Fruit fly (Drosophila melanogaster) whole organism, embryonic: Measurements from ENCODE around the gene Oatp33Eb.

ENCODE experiments used
- Ada2b ChIP-seq: fragments of 200-800 bp; sonication (Bioruptor generic); IDR thresholded peaks from 2 replicates; pipeline ENCODE4 v1.3.6; 2022; ENCODE audit warnings: missing biosample characterization, missing genetic modification characterization
- BEAF-32 ChIP-seq: fragments of 200-800 bp; sonication (Bioruptor generic); optimal IDR thresholded peaks from 3 replicates; lab custom pipeline; 2017; ENCODE audit warnings: missing biosample characterization, missing genetic modification characterization, mild to moderate bottlenecking, moderate library complexity, missing genetic modification reagents
- CG10462 ChIP-seq: fragments of 200-800 bp; sonication (Bioruptor generic); optimal IDR thresholded peaks from 2 replicates; lab custom pipeline; 2016; ENCODE audit warnings: missing biosample characterization, missing genetic modification characterization
- CG11247 ChIP-seq: fragments of 200-800 bp; sonication (Bioruptor generic); IDR thresholded peaks from 2 replicates; pipeline ENCODE4 v1.3.6; 2022; ENCODE audit warnings: missing biosample characterization, missing genetic modification characterization
- CG13296 ChIP-seq: fragments of 200-800 bp; sonication (Bioruptor generic); optimal IDR thresholded peaks from 3 replicates; lab custom pipeline; 2018; ENCODE audit warnings: missing biosample characterization, mild to moderate bottlenecking, missing genetic modification characterization
- CG14441 ChIP-seq: fragments of 200-800 bp; sonication (Bioruptor generic); IDR thresholded peaks from 2 replicates; pipeline ENCODE4 v1.3.6; 2022; ENCODE audit warnings: missing biosample characterization, missing genetic modification characterization
- CG18476 ChIP-seq: fragments of 200-800 bp; sonication (Bioruptor generic); optimal IDR thresholded peaks from 2 replicates; lab custom pipeline; 2016; ENCODE audit warnings: missing biosample characterization, mild to moderate bottlenecking, missing genetic modification characterization
- CG2889 ChIP-seq: fragments of 200-800 bp; sonication (Bioruptor generic); IDR thresholded peaks from 3 replicates; pipeline ENCODE4 v1.3.6; 2022; ENCODE audit warnings: missing biosample characterization, missing genetic modification characterization
- CG31388 ChIP-seq: fragments of 200-800 bp; sonication (Bioruptor generic); optimal IDR thresholded peaks from 2 replicates; lab custom pipeline; 2016; ENCODE audit warnings: missing biosample characterization, missing genetic modification characterization
- CG6254 ChIP-seq: fragments of 200-800 bp; sonication (Bioruptor generic); optimal IDR thresholded peaks from 3 replicates; lab custom pipeline; 2017; ENCODE audit warnings: mild to moderate bottlenecking, missing biosample characterization, missing genetic modification reagents, missing genetic modification characterization
- CG7928 ChIP-seq: fragments of 200-800 bp; sonication (Bioruptor generic); optimal IDR thresholded peaks from 2 replicates; lab custom pipeline; 2017; ENCODE audit warnings: missing biosample characterization, mild to moderate bottlenecking, missing genetic modification characterization
- CG7963 ChIP-seq: fragments of 200-800 bp; sonication (Bioruptor generic); IDR thresholded peaks from 3 replicates; pipeline ENCODE4 v1.3.6; 2022; ENCODE audit warnings: missing biosample characterization, missing genetic modification characterization; ENCODE audit not compliant: partially characterized antibody
- CG7987 ChIP-seq: fragments of 200-800 bp; sonication (Bioruptor generic); optimal IDR thresholded peaks from 2 replicates; lab custom pipeline; 2018; ENCODE audit warnings: missing biosample characterization, mild to moderate bottlenecking, missing genetic modification characterization, moderate library complexity
- CG8359 ChIP-seq: fragments of 200-800 bp; sonication (Bioruptor generic); optimal IDR thresholded peaks from 2 replicates; lab custom pipeline; 2017; ENCODE audit warnings: missing biosample characterization, mild to moderate bottlenecking, missing genetic modification characterization, borderline replicate concordance
- CG9609 ChIP-seq: fragments of 200-800 bp; sonication (Bioruptor generic); optimal IDR thresholded peaks from 3 replicates; lab custom pipeline; 2016; ENCODE audit warnings: missing biosample characterization, missing genetic modification characterization
- CG9727 ChIP-seq: fragments of 200-800 bp; sonication (Bioruptor generic); optimal IDR thresholded peaks from 3 replicates; lab custom pipeline; 2017; ENCODE audit warnings: missing biosample characterization, mild to moderate bottlenecking, missing genetic modification characterization
- Dip2 ChIP-seq: fragments of 200-800 bp; sonication (Bioruptor generic); IDR thresholded peaks from 2 replicates; pipeline ENCODE4 v1.3.6; 2022; ENCODE audit warnings: missing biosample characterization, missing genetic modification characterization
- Dref ChIP-seq: fragments of 200-800 bp; sonication (Bioruptor generic); IDR thresholded peaks from 2 replicates; pipeline ENCODE4 v1.3.6; 2022; ENCODE audit warnings: missing biosample characterization, missing genetic modification characterization
- E2f1 ChIP-seq: fragments of 200-800 bp; sonication (Bioruptor generic); IDR thresholded peaks from 2 replicates; pipeline ENCODE4 v1.3.6; 2022; ENCODE audit warnings: missing biosample characterization, missing genetic modification characterization
- Ets65A ChIP-seq: fragments of 200-800 bp; sonication (Bioruptor generic); peaks from one replicate; lab custom pipeline; 2016; ENCODE audit warnings: missing biosample characterization, missing genetic modification characterization
- Gsc ChIP-seq: fragments of 200-800 bp; sonication (Bioruptor generic); IDR thresholded peaks from 2 replicates; pipeline ENCODE4 v1.3.6; 2022; ENCODE audit warnings: missing biosample characterization, missing genetic modification characterization
- HLH4C ChIP-seq: fragments of 200-800 bp; sonication (Bioruptor generic); IDR thresholded peaks from 3 replicates; pipeline ENCODE4 v1.3.6; 2022; ENCODE audit warnings: missing biosample characterization, missing genetic modification characterization; ENCODE audit not compliant: partially characterized antibody
- Hey ChIP-seq: fragments of 200-800 bp; sonication (Bioruptor generic); optimal IDR thresholded peaks from 3 replicates; lab custom pipeline; 2018; ENCODE audit warnings: missing biosample characterization, mild to moderate bottlenecking, missing genetic modification characterization
- Sox102F ChIP-seq: fragments of 200-800 bp; sonication (Bioruptor generic); optimal IDR thresholded peaks from 2 replicates; lab custom pipeline; 2018; ENCODE audit warnings: missing biosample characterization, mild to moderate bottlenecking, missing genetic modification characterization, moderate library complexity
- Spps ChIP-seq: fragments of 200-800 bp; sonication (Bioruptor generic); optimal IDR thresholded peaks from 2 replicates; lab custom pipeline; 2018; ENCODE audit warnings: missing biosample characterization, mild to moderate bottlenecking, missing genetic modification characterization
- Taf1 ChIP-seq: fragments of 200-800 bp; sonication (Bioruptor generic); IDR thresholded peaks from 2 replicates; pipeline ENCODE4 v1.3.6; 2022; ENCODE audit warnings: missing biosample characterization, missing genetic modification characterization
- bab2 ChIP-seq: fragments of 200-800 bp; sonication (Bioruptor generic); optimal IDR thresholded peaks from 2 replicates; lab custom pipeline; 2016; ENCODE audit warnings: missing biosample characterization, missing genetic modification characterization
- bbx ChIP-seq: fragments of 200-800 bp; sonication (Bioruptor generic); IDR thresholded peaks from 2 replicates; pipeline ENCODE4 v1.3.6; 2022; ENCODE audit warnings: missing biosample characterization, missing genetic modification characterization; ENCODE audit not compliant: partially characterized antibody
- br ChIP-seq: fragments of >200 bp; optimal IDR thresholded peaks from 2 replicates; lab custom pipeline; 2017
- chm ChIP-seq: fragments of 200-800 bp; sonication (Bioruptor generic); IDR thresholded peaks from 2 replicates; pipeline ENCODE4 v1.3.6; 2022; ENCODE audit warnings: missing biosample characterization, missing genetic modification characterization
- ci ChIP-seq: fragments of 200-800 bp; sonication (Bioruptor generic); IDR thresholded peaks from 3 replicates; pipeline ENCODE4 v1.3.6; 2022; ENCODE audit warnings: missing biosample characterization, missing genetic modification characterization
- corto ChIP-seq: fragments of 200-800 bp; sonication (Bioruptor generic); optimal IDR thresholded peaks from 2 replicates; lab custom pipeline; 2016; ENCODE audit warnings: missing biosample characterization, mild to moderate bottlenecking, missing genetic modification characterization, moderate library complexity
- croc ChIP-seq: fragments of 200-800 bp; sonication (Bioruptor generic); conservative IDR thresholded peaks from 3 replicates; pipeline ENCODE4 v1.3.6; 2022; ENCODE audit warnings: missing biosample characterization, missing genetic modification characterization
- crp ChIP-seq, 2 experiments: fragments of 200-800 bp; sonication (Bioruptor generic); optimal IDR thresholded peaks; 2 replicates in 1 of 2; 3 replicates in 1 of 2; lab custom pipeline; 2017; ENCODE audit warnings: missing biosample characterization in 2 of 2, missing genetic modification characterization in 2 of 2, mild to moderate bottlenecking in 1 of 2, moderate library complexity in 1 of 2
- dysf ChIP-seq: fragments of 200-800 bp; sonication (Bioruptor generic); IDR thresholded peaks from 3 replicates; pipeline ENCODE4 v1.3.6; 2022; ENCODE audit warnings: missing biosample characterization, missing genetic modification characterization
- fd3F ChIP-seq: fragments of 200-800 bp; sonication (Bioruptor generic); optimal IDR thresholded peaks from 2 replicates; lab custom pipeline; 2018; ENCODE audit warnings: missing biosample characterization, mild to moderate bottlenecking, missing genetic modification characterization, moderate library complexity
- fd96Cb ChIP-seq: fragments of 200-800 bp; sonication (Bioruptor generic); optimal IDR thresholded peaks from 2 replicates; lab custom pipeline; 2018; ENCODE audit warnings: missing biosample characterization, mild to moderate bottlenecking, missing genetic modification characterization, moderate library complexity
- gem ChIP-seq: fragments of 200-800 bp; sonication (Bioruptor generic); optimal IDR thresholded peaks from 2 replicates; lab custom pipeline; 2019; ENCODE audit warnings: missing biosample characterization, mild to moderate bottlenecking, missing genetic modification characterization, moderate library complexity
- kay ChIP-seq: fragments of 200-800 bp; sonication (Bioruptor generic); optimal IDR thresholded peaks from 2 replicates; lab custom pipeline; 2016; ENCODE audit warnings: missing biosample characterization, missing genetic modification characterization
- ken ChIP-seq: fragments of 200-800 bp; sonication (Bioruptor generic); IDR thresholded peaks from 3 replicates; pipeline ENCODE4 v1.3.6; 2022; ENCODE audit warnings: missing biosample characterization, missing genetic modification characterization
- lilli ChIP-seq: fragments of 200-800 bp; sonication (Bioruptor generic); optimal IDR thresholded peaks from 3 replicates; lab custom pipeline; 2016; ENCODE audit warnings: missing biosample characterization, missing genetic modification characterization
- mld ChIP-seq: fragments of 200-800 bp; sonication (Bioruptor generic); IDR thresholded peaks from 3 replicates; pipeline ENCODE4 v1.3.6; 2022; ENCODE audit warnings: missing biosample characterization, missing genetic modification characterization; ENCODE audit not compliant: partially characterized antibody
- pum ChIP-seq: fragments of 200-800 bp; sonication (Bioruptor generic); optimal IDR thresholded peaks from 2 replicates; lab custom pipeline; 2016; ENCODE audit warnings: missing biosample characterization, missing genetic modification characterization
- sc ChIP-seq, 3 experiments: fragments of >200 bp in 2 of 3; fragments of 200-800 bp in 1 of 3; sonication (Bioruptor generic) in 1 of 3; optimal IDR thresholded peaks; 2 replicates in 2 of 3; 3 replicates in 1 of 3; lab custom pipeline; 2017; ENCODE audit warnings: mild to moderate bottlenecking in 1 of 3, missing biosample characterization in 1 of 3, missing genetic modification characterization in 1 of 3, missing genetic modification reagents in 1 of 3
- sima ChIP-seq: fragments of 200-800 bp; sonication (Bioruptor generic); optimal IDR thresholded peaks from 2 replicates; lab custom pipeline; 2016; ENCODE audit warnings: missing biosample characterization, missing genetic modification characterization
- slbo ChIP-seq: fragments of 200-800 bp; sonication (Bioruptor generic); IDR thresholded peaks from 2 replicates; pipeline ENCODE4 v1.3.6; 2022; ENCODE audit warnings: missing biosample characterization, missing genetic modification characterization
- trem ChIP-seq: fragments of 200-800 bp; optimal IDR thresholded peaks from 3 replicates; lab custom pipeline; 2019; ENCODE audit warnings: missing biosample characterization, mild to moderate bottlenecking, missing genetic modification characterization, moderate library complexity
- ttk ChIP-seq: fragments of 200-800 bp; sonication (Bioruptor generic); IDR thresholded peaks from 2 replicates; pipeline ENCODE4 v2.1.2; 2022; ENCODE audit warnings: missing biosample characterization, missing genetic modification characterization
- usp ChIP-seq: fragments of >200 bp; optimal IDR thresholded peaks from 2 replicates; lab custom pipeline; 2017; ENCODE audit warnings: missing biosample characterization, missing genetic modification characterization
- zfh1 ChIP-seq: fragments of 200-800 bp; sonication (Bioruptor generic); IDR thresholded peaks from 3 replicates; pipeline ENCODE4 v1.3.6; 2022; ENCODE audit warnings: missing biosample characterization, missing genetic modification characterization

The Oatp33Eb gene

DNA sequence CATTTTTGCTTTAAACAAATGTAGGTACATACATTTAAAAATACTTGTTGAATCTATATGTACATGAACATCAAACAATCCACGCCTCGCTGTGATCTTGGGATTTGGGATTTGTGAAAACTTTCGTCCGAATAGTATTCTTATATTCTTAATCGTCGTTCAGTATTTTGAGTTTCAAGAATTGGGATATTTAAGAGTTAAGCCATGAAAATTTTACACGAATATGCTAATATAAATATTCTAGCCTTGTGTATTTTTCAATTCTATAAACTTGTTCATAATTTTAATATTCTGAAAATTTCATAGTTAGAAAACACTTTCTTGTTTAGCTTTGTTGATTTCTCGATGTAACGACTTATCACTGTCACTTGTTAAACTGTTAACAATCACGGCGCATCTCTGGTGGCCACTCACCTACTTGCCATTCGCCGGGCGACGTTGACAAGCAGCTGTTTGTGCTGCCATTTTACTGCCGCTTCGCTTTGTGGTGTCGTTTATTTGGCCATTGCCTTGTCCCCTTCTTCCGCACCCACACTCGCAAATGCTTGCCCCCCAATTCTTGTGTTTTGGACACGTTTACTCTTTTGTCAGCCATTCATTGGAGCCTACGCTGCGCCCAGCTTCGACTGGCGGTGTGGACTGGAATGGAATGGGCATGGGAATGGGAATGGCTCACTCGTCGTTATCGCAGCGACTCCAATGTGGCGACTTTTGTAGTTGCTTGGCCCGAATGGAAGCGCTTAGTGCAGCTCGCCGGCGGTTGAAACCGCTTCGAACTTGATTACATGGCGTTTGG lies 12.1 kb upstream of the Oatp33Eb start (continued):
- TF ChIP-seq usp (GFP tag; lab: Kevin White, UChicago) (no peak), sima (GFP tag; lab: Kevin White, UChicago) (no peak), crp (GFP tag; optimal IDR thresholded peaks at IDR 0.05; lab: Kevin White, UChicago) (peak; percentile 38 to 92), CG14441 (GFP tag; lab: Robert Waterston, UW) (peak; percentile 18; the same call in 1 of the 2 replicates), croc (GFP tag; lab: Robert Waterston, UW) (no peak), CG9609 (GFP tag; lab: Kevin White, UChicago) (no peak), CG18476 (GFP tag; lab: Kevin White, UChicago) (no peak), HLH4C (GFP tag; lab: Robert Waterston, UW) (no peak), CG6254 (GFP tag; lab: Kevin White, UChicago) (no peak), Dip2 (GFP tag; lab: Robert Waterston, UW) (no peak), br (no peak), CG31388 (GFP tag; lab: Kevin White, UChicago) (no peak), Hey (tag; lab: Kevin White, UChicago) (no peak), mld (no peak), fd96Cb (tag; lab: Kevin White, UChicago) (no peak), Gsc (GFP tag; lab: Robert Waterston, UW) (no peak), Ada2b (GFP tag; lab: Robert Waterston, UW) (no peak), dysf (no peak), fd3F (no peak), gem (tag; lab: Kevin White, UChicago) (peak; percentile 84), Taf1 (no peak), CG9727 (GFP tag; lab: Kevin White, UChicago) (no peak), CG7963 (GFP tag; lab: Robert Waterston, UW) (no peak), CG2889 (GFP tag; lab: Robert Waterston, UW) (no peak), lilli (GFP tag; lab: Kevin White, UChicago) (peak; percentile 1), corto (GFP tag; lab: Kevin White, UChicago) (no peak), Ets65A (GFP tag; lab: Kevin White, UChicago) (no peak), chm (GFP tag; lab: Robert Waterston, UW) (no peak), CG13296 (GFP tag; lab: Kevin White, UChicago) (no peak), kay (GFP tag; lab: Kevin White, UChicago) (no peak), slbo (GFP tag; lab: Robert Waterston, UW) (no peak), Sox102F (no peak), bab2 (GFP tag; lab: Kevin White, UChicago) (no peak), CG10462 (GFP tag; lab: Kevin White, UChicago) (no peak), Dref (GFP tag; lab: Robert Waterston, UW) (no peak), ken (GFP tag; lab: Robert Waterston, UW) (no peak), CG7987 (GFP tag; lab: Kevin White, UChicago) (no peak), ttk (no peak), E2f1 (no peak), BEAF-32 (GFP tag; lab: Kevin White, UChicago) (peak; percentile 37), zfh1 (GFP tag; lab: Robert Waterston, UW) (no peak), Spps (tag; lab: Kevin White, UChicago) (no peak), CG8359 (GFP tag; lab: Kevin White, UChicago) (no peak), pum (GFP tag; lab: Kevin White, UChicago) (no peak), bbx (GFP tag; lab: Robert Waterston, UW) (no peak), ci (GFP tag; lab: Robert Waterston, UW) (peak; percentile 12; the same call in 1 of the 3 replicates), CG11247 (GFP tag; lab: Robert Waterston, UW) (no peak), sc (optimal IDR thresholded peaks at IDR 0.05; lab: Kevin White, UChicago) (no peak), sc (GFP tag; optimal IDR thresholded peaks at IDR 0.05; lab: Kevin White, UChicago) (no peak), CG7928 (GFP tag; lab: Kevin White, UChicago) (no peak), trem (peak; percentile 26)
